Fruit fly (Drosophila melanogaster) whole organism, embryonic: Measurements from ENCODE around the gene CG15894.

Experiments
- Atf-2 ChIP-seq: fragments of 200-800 bp; sonication (Bioruptor generic); optimal IDR thresholded peaks from 2 replicates; lab custom pipeline; 2016; ENCODE audit warnings: missing biosample characterization, missing genetic modification characterization
- BtbVII ChIP-seq: fragments of 200-800 bp; sonication (Bioruptor generic); optimal IDR thresholded peaks from 3 replicates; lab custom pipeline; 2017; ENCODE audit warnings: missing biosample characterization, mild to moderate bottlenecking, missing genetic modification characterization
- CG10267 ChIP-seq: fragments of 200-800 bp; sonication (Bioruptor generic); optimal IDR thresholded peaks from 2 replicates; lab custom pipeline; 2018; ENCODE audit warnings: missing biosample characterization, mild to moderate bottlenecking, missing genetic modification characterization, moderate library complexity
- CG10366 ChIP-seq: fragments of 200-800 bp; sonication (Bioruptor generic); IDR thresholded peaks from 2 replicates; pipeline ENCODE4 v1.3.6; 2022; ENCODE audit warnings: missing biosample characterization, missing genetic modification characterization
- CG10979 ChIP-seq: fragments of 200-800 bp; sonication (Bioruptor generic); optimal IDR thresholded peaks from 2 replicates; lab custom pipeline; 2018; ENCODE audit warnings: missing biosample characterization, mild to moderate bottlenecking, missing genetic modification characterization, moderate library complexity
- CG12236 ChIP-seq: fragments of 200-800 bp; sonication (Bioruptor generic); optimal IDR thresholded peaks from 2 replicates; lab custom pipeline; 2016; ENCODE audit warnings: missing biosample characterization, missing genetic modification characterization
- CG12299 ChIP-seq: fragments of 200-800 bp; sonication (Bioruptor generic); optimal IDR thresholded peaks from 2 replicates; lab custom pipeline; 2018; ENCODE audit warnings: missing biosample characterization, mild to moderate bottlenecking, missing genetic modification characterization
- CG12391 ChIP-seq: fragments of 200-800 bp; sonication (Bioruptor generic); optimal IDR thresholded peaks from 3 replicates; lab custom pipeline; 2018; ENCODE audit warnings: missing biosample characterization, mild to moderate bottlenecking, missing genetic modification characterization, moderate library complexity
- CG2120 ChIP-seq: fragments of 200-800 bp; sonication (Bioruptor generic); optimal IDR thresholded peaks from 3 replicates; lab custom pipeline; 2016; ENCODE audit warnings: missing biosample characterization, missing genetic modification characterization
- CG30020 ChIP-seq: fragments of 200-800 bp; optimal IDR thresholded peaks from 2 replicates; lab custom pipeline; 2019; ENCODE audit warnings: missing biosample characterization, mild to moderate bottlenecking, missing genetic modification characterization, moderate library complexity
- CG31441 ChIP-seq: fragments of 200-800 bp; sonication (Bioruptor generic); IDR thresholded peaks from 2 replicates; pipeline ENCODE4 v1.3.6; 2022; ENCODE audit warnings: missing biosample characterization, missing genetic modification characterization
- CG32767 ChIP-seq: fragments of 200-800 bp; sonication (Bioruptor generic); IDR thresholded peaks from 2 replicates; pipeline ENCODE4 v1.3.6; 2022; ENCODE audit warnings: missing biosample characterization, missing genetic modification characterization
- CG4424 ChIP-seq: fragments of 200-800 bp; sonication (Bioruptor generic); optimal IDR thresholded peaks from 3 replicates; lab custom pipeline; 2016; ENCODE audit warnings: missing biosample characterization, missing genetic modification characterization
- CG6854 ChIP-seq: fragments of 200-800 bp; sonication (Bioruptor generic); optimal IDR thresholded peaks from 3 replicates; lab custom pipeline; 2017; ENCODE audit warnings: missing biosample characterization, mild to moderate bottlenecking, missing genetic modification characterization
- CG8281 ChIP-seq: fragments of 200-800 bp; sonication (Bioruptor generic); optimal IDR thresholded peaks from 2 replicates; lab custom pipeline; 2018; ENCODE audit warnings: missing biosample characterization, mild to moderate bottlenecking, missing genetic modification characterization, moderate library complexity
- CG8359 ChIP-seq: fragments of 200-800 bp; sonication (Bioruptor generic); optimal IDR thresholded peaks from 2 replicates; lab custom pipeline; 2017; ENCODE audit warnings: missing biosample characterization, mild to moderate bottlenecking, missing genetic modification characterization, borderline replicate concordance
- CHES-1-like ChIP-seq: fragments of 200-800 bp; sonication (Bioruptor generic); optimal IDR thresholded peaks from 2 replicates; lab custom pipeline; 2016; ENCODE audit warnings: missing biosample characterization, missing genetic modification characterization
- Camta ChIP-seq: fragments of 200-800 bp; sonication (Bioruptor generic); optimal IDR thresholded peaks from 2 replicates; lab custom pipeline; 2016; ENCODE audit warnings: missing biosample characterization, missing genetic modification characterization
- Deaf1 ChIP-seq: fragments of 200-800 bp; optimal IDR thresholded peaks from 3 replicates; lab custom pipeline; 2019; ENCODE audit warnings: missing biosample characterization, mild to moderate bottlenecking, missing genetic modification characterization, moderate library complexity
- E2f1 ChIP-seq: fragments of 200-800 bp; sonication (Bioruptor generic); IDR thresholded peaks from 2 replicates; pipeline ENCODE4 v1.3.6; 2022; ENCODE audit warnings: missing biosample characterization, missing genetic modification characterization
- Elba2 ChIP-seq: fragments of 200-800 bp; sonication (Bioruptor generic); optimal IDR thresholded peaks from 3 replicates; lab custom pipeline; 2016; ENCODE audit warnings: missing biosample characterization, missing genetic modification characterization
- H2.0 ChIP-seq: fragments of 200-800 bp; sonication (Bioruptor generic); IDR thresholded peaks from 2 replicates; pipeline ENCODE4 v1.3.6; 2022; ENCODE audit warnings: missing biosample characterization, missing genetic modification characterization
- HLH3B ChIP-seq: fragments of 200-800 bp; sonication (Bioruptor generic); IDR thresholded peaks from 2 replicates; pipeline ENCODE4 v1.3.6; 2022; ENCODE audit warnings: missing biosample characterization, missing genetic modification characterization
- Kr ChIP-seq: fragments of 200-800 bp; sonication (Bioruptor generic); optimal IDR thresholded peaks from 2 replicates; lab custom pipeline; 2017; ENCODE audit warnings: missing biosample characterization, mild to moderate bottlenecking, missing genetic modification characterization
- Lpt ChIP-seq: fragments of >200 bp; optimal IDR thresholded peaks from 2 replicates; lab custom pipeline; 2018; ENCODE audit warnings: missing biosample characterization, missing genetic modification characterization
- MTF-1 ChIP-seq: fragments of 200-800 bp; sonication (Bioruptor generic); optimal IDR thresholded peaks from 2 replicates; lab custom pipeline; 2018; ENCODE audit warnings: missing biosample characterization, mild to moderate bottlenecking, missing genetic modification characterization, borderline replicate concordance
- NfI ChIP-seq: fragments of 200-800 bp; sonication (Bioruptor generic); optimal IDR thresholded peaks from 3 replicates; lab custom pipeline; 2018; ENCODE audit warnings: missing biosample characterization, mild to moderate bottlenecking, missing genetic modification characterization, moderate library complexity
- Oaz ChIP-seq: fragments of 200-800 bp; sonication (Bioruptor generic); IDR thresholded peaks from 2 replicates; pipeline ENCODE4 v1.3.6; 2022; ENCODE audit warnings: missing biosample characterization, missing genetic modification characterization
- Ravus ChIP-seq: fragments of 200-800 bp; sonication (Bioruptor generic); IDR thresholded peaks from 2 replicates; pipeline ENCODE4 v1.3.6; 2022; ENCODE audit warnings: missing biosample characterization, missing genetic modification characterization
- Rx ChIP-seq: fragments of 200-800 bp; sonication (Bioruptor generic); IDR thresholded peaks from 2 replicates; pipeline ENCODE4 v1.3.6; 2022; ENCODE audit warnings: missing biosample characterization, missing genetic modification characterization
- Sox102F ChIP-seq: fragments of 200-800 bp; sonication (Bioruptor generic); optimal IDR thresholded peaks from 2 replicates; lab custom pipeline; 2018; ENCODE audit warnings: missing biosample characterization, mild to moderate bottlenecking, missing genetic modification characterization, moderate library complexity
- Usf ChIP-seq: fragments of 200-800 bp; sonication (Bioruptor generic); optimal IDR thresholded peaks from 2 replicates; lab custom pipeline; 2017; ENCODE audit warnings: missing genotype, missing biosample characterization, missing genetic modification characterization
- dm ChIP-seq: fragments of 200-800 bp; sonication (Bioruptor generic); optimal IDR thresholded peaks from 3 replicates; lab custom pipeline; 2016; ENCODE audit warnings: missing biosample characterization, missing genetic modification characterization
- eve ChIP-seq, 2 experiments: fragments of >200 bp; optimal IDR thresholded peaks; 2 replicates each; lab custom pipeline; 2017; ENCODE audit warnings: missing biosample characterization in 2 of 2, missing genetic modification characterization in 2 of 2
- eyg ChIP-seq: fragments of 200-800 bp; sonication (Bioruptor generic); optimal IDR thresholded peaks from 3 replicates; lab custom pipeline; 2016; ENCODE audit warnings: missing biosample characterization, missing genetic modification characterization
- grau ChIP-seq: fragments of 200-800 bp; optimal IDR thresholded peaks from 3 replicates; lab custom pipeline; 2019; ENCODE audit warnings: missing biosample characterization, mild to moderate bottlenecking, missing genetic modification characterization, moderate library complexity
- gt ChIP-seq: fragments of 200-800 bp; sonication (Bioruptor generic); IDR thresholded peaks from 2 replicates; pipeline ENCODE4 v1.3.6; 2022; ENCODE audit warnings: missing biosample characterization, missing genetic modification characterization
- hbn ChIP-seq: fragments of 200-800 bp; sonication (Bioruptor generic); IDR thresholded peaks from 2 replicates; pipeline ENCODE4 v1.3.6; 2022; ENCODE audit warnings: missing biosample characterization, missing genetic modification characterization; ENCODE audit not compliant: partially characterized antibody
- hkb ChIP-seq, 2 experiments: fragments of 200-800 bp in 1 of 2; fragments of >200 bp in 1 of 2; sonication (Bioruptor generic) in 1 of 2; IDR thresholded peaks in 1 of 2; optimal IDR thresholded peaks in 1 of 2; 2 replicates each; pipeline versions ENCODE4 v1.3.6 to Lab custom; 2017 to 2022; ENCODE audit warnings: missing biosample characterization in 1 of 2, missing genetic modification characterization in 1 of 2
- jigr1 ChIP-seq: fragments of 200-800 bp; sonication (Bioruptor generic); IDR thresholded peaks from 3 replicates; pipeline ENCODE4 v1.3.6; 2022; ENCODE audit warnings: missing biosample characterization, missing genetic modification characterization
- lilli ChIP-seq: fragments of 200-800 bp; sonication (Bioruptor generic); optimal IDR thresholded peaks from 3 replicates; lab custom pipeline; 2016; ENCODE audit warnings: missing biosample characterization, missing genetic modification characterization
- lola ChIP-seq, 3 experiments: fragments of >200 bp in 2 of 3; fragments of 200-800 bp in 1 of 3; sonication (Bioruptor generic) in 1 of 3; optimal IDR thresholded peaks; 2 replicates each; lab custom pipeline; 2017 to 2019; ENCODE audit warnings: missing biosample characterization in 3 of 3, missing genetic modification characterization in 3 of 3, mild to moderate bottlenecking in 1 of 3, moderate library complexity in 1 of 3
- nom ChIP-seq: fragments of 200-800 bp; sonication (Bioruptor generic); optimal IDR thresholded peaks from 2 replicates; lab custom pipeline; 2017; ENCODE audit warnings: missing biosample characterization, missing genetic modification characterization, mild to moderate bottlenecking, moderate library complexity, missing genetic modification reagents
- pita ChIP-seq: fragments of 200-800 bp; sonication (Bioruptor generic); optimal IDR thresholded peaks from 2 replicates; lab custom pipeline; 2017; ENCODE audit warnings: missing biosample characterization, mild to moderate bottlenecking, missing genetic modification characterization
- sd ChIP-seq: fragments of 200-800 bp; sonication (Bioruptor generic); optimal IDR thresholded peaks from 3 replicates; lab custom pipeline; 2018; ENCODE audit warnings: missing biosample characterization, mild to moderate bottlenecking, missing genetic modification characterization, moderate library complexity
- sna ChIP-seq: fragments of 200-800 bp; sonication (Bioruptor generic); IDR thresholded peaks from 2 replicates; pipeline ENCODE4 v1.3.6; 2022; ENCODE audit warnings: missing biosample characterization, missing genetic modification characterization; ENCODE audit not compliant: partially characterized antibody
- sr ChIP-seq: fragments of 200-800 bp; sonication (Bioruptor generic); IDR thresholded peaks from 3 replicates; pipeline ENCODE4 v1.3.6; 2022; ENCODE audit warnings: missing biosample characterization, missing genetic modification characterization
- unpg ChIP-seq: fragments of 200-800 bp; sonication (Bioruptor generic); optimal IDR thresholded peaks from 3 replicates; lab custom pipeline; 2018; ENCODE audit warnings: missing biosample characterization, mild to moderate bottlenecking, missing genetic modification characterization, moderate library complexity
- zen ChIP-seq: fragments of 200-800 bp; sonication (Bioruptor generic); optimal IDR thresholded peaks from 3 replicates; lab custom pipeline; 2018; ENCODE audit warnings: missing biosample characterization, mild to moderate bottlenecking, missing genetic modification characterization, moderate library complexity
- zf30C ChIP-seq: fragments of 200-800 bp; sonication (Bioruptor generic); optimal IDR thresholded peaks from 3 replicates; lab custom pipeline; 2018; ENCODE audit warnings: missing biosample characterization, mild to moderate bottlenecking, missing genetic modification characterization

Gene CG15894

DNA sequence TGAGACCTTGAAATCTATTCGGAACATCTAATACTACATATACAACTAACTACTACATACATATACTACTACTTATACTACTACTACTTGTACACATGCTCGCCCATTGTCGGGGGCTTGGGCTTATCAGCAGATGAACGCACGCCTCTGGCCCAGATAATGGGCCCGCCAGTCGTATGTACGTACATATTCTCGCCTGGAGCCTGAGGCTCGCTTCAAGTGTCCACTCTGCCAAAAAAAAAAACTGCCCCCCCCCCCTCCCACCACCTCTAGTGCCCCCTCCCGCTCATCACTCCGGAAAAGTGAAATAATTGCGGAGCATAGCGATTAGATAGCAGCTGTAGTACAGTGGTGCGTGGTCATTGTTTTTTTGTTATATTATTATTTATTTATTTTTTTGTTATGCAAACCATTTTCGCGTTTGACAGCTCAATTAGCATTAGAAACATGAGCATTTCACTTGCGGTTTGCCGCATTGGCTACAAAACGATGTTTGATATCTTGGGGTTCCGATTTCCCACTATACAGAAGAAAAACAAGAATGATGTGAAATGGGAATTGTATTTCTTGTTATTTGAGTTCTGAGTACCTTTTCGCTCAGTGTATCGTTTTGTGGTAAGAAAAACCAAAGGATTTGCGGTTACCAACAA, 47.9 kb downstream of the CG15894 start (continued):
- TF ChIP-seq Elba2 (no peak), MTF-1 (no peak), CG10979 (no peak), sd (tag; lab: Kevin White, UChicago) (peak; percentile 67), grau (tag; lab: Kevin White, UChicago) (peak; percentile 61), Usf (GFP tag; lab: Kevin White, UChicago) (no peak), sr (GFP tag; lab: Robert Waterston, UW) (no peak), CG30020 (no peak), lola (GFP tag; optimal IDR thresholded peaks at IDR 0.05; lab: Kevin White, UChicago) (no peak), CG12391 (no peak), hbn (no peak), Lpt (GFP tag; lab: Kevin White, UChicago) (no peak), nom (GFP tag; lab: Kevin White, UChicago) (no peak), zen (tag; lab: Kevin White, UChicago) (no peak), unpg (GFP tag; lab: Kevin White, UChicago) (no peak), Kr (GFP tag; lab: Kevin White, UChicago) (no peak), jigr1 (no peak), HLH3B (GFP tag; lab: Robert Waterston, UW) (no peak), zf30C (GFP tag; lab: Kevin White, UChicago) (no peak), CG10267 (tag; lab: Kevin White, UChicago) (no peak), lilli (GFP tag; lab: Kevin White, UChicago) (no peak), H2.0 (GFP tag; lab: Robert Waterston, UW) (no peak), gt (GFP tag; lab: Robert Waterston, UW) (no peak), sna (GFP tag; lab: Robert Waterston, UW) (no peak), CG8281 (no peak), Ravus (GFP tag; lab: Robert Waterston, UW) (no peak), Rx (GFP tag; lab: Robert Waterston, UW) (no peak), hkb (optimal IDR thresholded peaks at IDR 0.05; lab: Kevin White, UChicago) (no peak), hkb (GFP tag; IDR thresholded peaks at IDR 0.05; lab: Robert Waterston, UW) (no peak), BtbVII (GFP tag; lab: Kevin White, UChicago) (no peak), CG10366 (no peak), Camta (no peak), CG31441 (no peak), CG12236 (GFP tag; lab: Kevin White, UChicago) (no peak), CG8359 (GFP tag; lab: Kevin White, UChicago) (no peak), CG32767 (GFP tag; lab: Robert Waterston, UW) (no peak), eve (GFP tag; optimal IDR thresholded peaks at IDR 0.05; lab: Kevin White, UChicago) (no peak), dm (GFP tag; lab: Kevin White, UChicago) (no peak), NfI (GFP tag; lab: Kevin White, UChicago) (peak; percentile 4), Sox102F (peak; percentile 13), CG2120 (GFP tag; lab: Kevin White, UChicago) (no peak), CG6854 (GFP tag; lab: Kevin White, UChicago) (peak; percentile 5), E2f1 (GFP tag; lab: Robert Waterston, UW) (0 out of 2 replicates have a peak, but pooled peaks have one; percentile 27), CHES-1-like (GFP tag; lab: Kevin White, UChicago) (no peak), CG12299 (tag; lab: Kevin White, UChicago) (no peak), eyg (GFP tag; lab: Kevin White, UChicago) (no peak), pita (no peak), Oaz (GFP tag; lab: Robert Waterston, UW) (no peak), CG4424 (GFP tag; lab: Kevin White, UChicago) (no peak), Deaf1 (tag; lab: Kevin White, UChicago) (no peak), Atf-2 (no peak)
